Fruit fly (Drosophila melanogaster) whole organism, embryonic: Measurements from ENCODE around the gene Gr93a.

Source experiments
- Atf6 ChIP-seq: fragments of 200-800 bp; sonication (Bioruptor generic); IDR thresholded peaks from 2 replicates; pipeline ENCODE4 v1.3.6; 2022; ENCODE audit warnings: missing biosample characterization, missing genetic modification characterization
- BEAF-32 ChIP-seq: fragments of 200-800 bp; sonication (Bioruptor generic); optimal IDR thresholded peaks from 3 replicates; lab custom pipeline; 2017; ENCODE audit warnings: missing biosample characterization, missing genetic modification characterization, mild to moderate bottlenecking, moderate library complexity, missing genetic modification reagents
- CG1024 ChIP-seq: fragments of 200-800 bp; sonication (Bioruptor generic); IDR thresholded peaks from 2 replicates; pipeline ENCODE4 v1.3.6; 2022; ENCODE audit warnings: missing biosample characterization, missing genetic modification characterization
- CG10543 ChIP-seq: fragments of 200-800 bp; sonication (Bioruptor generic); optimal IDR thresholded peaks from 3 replicates; lab custom pipeline; 2017; ENCODE audit warnings: missing biosample characterization, mild to moderate bottlenecking, missing genetic modification characterization, moderate library complexity
- CG12219 ChIP-seq: fragments of 200-800 bp; sonication (Bioruptor generic); optimal IDR thresholded peaks from 3 replicates; lab custom pipeline; 2018; ENCODE audit warnings: missing biosample characterization, mild to moderate bottlenecking, missing genetic modification characterization
- CG13123 ChIP-seq: fragments of 200-800 bp; sonication (Bioruptor generic); optimal IDR thresholded peaks from 2 replicates; lab custom pipeline; 2016; ENCODE audit warnings: missing biosample characterization, missing genetic modification characterization
- CG14667 ChIP-seq: fragments of 200-800 bp; sonication (Bioruptor generic); IDR thresholded peaks from 2 replicates; pipeline ENCODE4 v1.3.6; 2022; ENCODE audit warnings: missing biosample characterization, missing genetic modification characterization
- CG17912 ChIP-seq: fragments of 200-800 bp; sonication (Bioruptor generic); optimal IDR thresholded peaks from 2 replicates; lab custom pipeline; 2018; ENCODE audit warnings: missing biosample characterization, mild to moderate bottlenecking, missing genetic modification characterization
- CG3281 ChIP-seq: fragments of 200-800 bp; sonication (Bioruptor generic); optimal IDR thresholded peaks from 3 replicates; lab custom pipeline; 2017; ENCODE audit warnings: missing biosample characterization, mild to moderate bottlenecking, missing genetic modification characterization
- CG34422 ChIP-seq: fragments of 200-800 bp; sonication (Bioruptor generic); IDR thresholded peaks from 3 replicates; pipeline ENCODE4 v1.3.6; 2022; ENCODE audit warnings: missing biosample characterization, missing genetic modification characterization
- CG3995 ChIP-seq: fragments of 200-800 bp; sonication (Bioruptor generic); optimal IDR thresholded peaks from 3 replicates; lab custom pipeline; 2016; ENCODE audit warnings: missing biosample characterization, missing genetic modification characterization
- CG6683 ChIP-seq: fragments of 200-800 bp; sonication (Bioruptor generic); optimal IDR thresholded peaks from 2 replicates; lab custom pipeline; 2017; ENCODE audit warnings: missing biosample characterization, mild to moderate bottlenecking, missing genetic modification characterization, missing genetic modification reagents
- CG7786 ChIP-seq: fragments of 200-800 bp; sonication (Bioruptor generic); optimal IDR thresholded peaks from 2 replicates; lab custom pipeline; 2016; ENCODE audit warnings: missing biosample characterization, missing genetic modification characterization
- CG8281 ChIP-seq: fragments of 200-800 bp; sonication (Bioruptor generic); optimal IDR thresholded peaks from 2 replicates; lab custom pipeline; 2018; ENCODE audit warnings: missing biosample characterization, mild to moderate bottlenecking, missing genetic modification characterization, moderate library complexity
- CG8388 ChIP-seq: fragments of 200-800 bp; sonication (Bioruptor generic); optimal IDR thresholded peaks from 2 replicates; lab custom pipeline; 2019; ENCODE audit warnings: missing biosample characterization, mild to moderate bottlenecking, missing genetic modification characterization, moderate library complexity
- CG8478 ChIP-seq: fragments of >200 bp; optimal IDR thresholded peaks from 2 replicates; lab custom pipeline; 2018
- CG9727 ChIP-seq: fragments of 200-800 bp; sonication (Bioruptor generic); optimal IDR thresholded peaks from 3 replicates; lab custom pipeline; 2017; ENCODE audit warnings: missing biosample characterization, mild to moderate bottlenecking, missing genetic modification characterization
- Dll ChIP-seq: fragments of 200-800 bp; sonication (Bioruptor generic); IDR thresholded peaks from 4 replicates; pipeline ENCODE4 v1.3.6; 2022; ENCODE audit warnings: missing biosample characterization, missing genetic modification characterization; ENCODE audit not compliant: partially characterized antibody
- Ets97D ChIP-seq: fragments of 200-800 bp; sonication (Bioruptor generic); optimal IDR thresholded peaks from 3 replicates; lab custom pipeline; 2016; ENCODE audit warnings: missing biosample characterization, missing genetic modification characterization
- Fer2 ChIP-seq: fragments of 200-800 bp; sonication (Bioruptor generic); optimal IDR thresholded peaks from 2 replicates; lab custom pipeline; 2018; ENCODE audit warnings: missing biosample characterization, mild to moderate bottlenecking, missing genetic modification characterization, moderate library complexity
- H15 ChIP-seq: fragments of 200-800 bp; sonication (Bioruptor generic); IDR thresholded peaks from 3 replicates; pipeline ENCODE4 v1.3.6; 2022; ENCODE audit warnings: missing biosample characterization, missing genetic modification characterization
- HmgD ChIP-seq: fragments of 200-800 bp; sonication (Bioruptor generic); optimal IDR thresholded peaks from 3 replicates; lab custom pipeline; 2016; ENCODE audit warnings: missing biosample characterization, missing genetic modification characterization
- HmgZ ChIP-seq: fragments of 200-800 bp; sonication (Bioruptor generic); optimal IDR thresholded peaks from 2 replicates; lab custom pipeline; 2018; ENCODE audit warnings: missing biosample characterization, mild to moderate bottlenecking, missing genetic modification characterization
- Hmr ChIP-seq: fragments of 200-800 bp; sonication (Bioruptor generic); optimal IDR thresholded peaks from 3 replicates; lab custom pipeline; 2017; ENCODE audit warnings: mild to moderate bottlenecking, missing biosample characterization, missing genetic modification reagents, missing genetic modification characterization
- MBD-R2 ChIP-seq: fragments of 200-800 bp; sonication (Bioruptor generic); IDR thresholded peaks from 2 replicates; pipeline ENCODE4 v1.3.6; 2022; ENCODE audit warnings: missing biosample characterization, missing genetic modification characterization
- Neu2 ChIP-seq: fragments of 200-800 bp; sonication (Bioruptor generic); optimal IDR thresholded peaks from 3 replicates; lab custom pipeline; 2016; ENCODE audit warnings: missing biosample characterization, missing genetic modification characterization, borderline replicate concordance
- Oli ChIP-seq: fragments of 200-800 bp; sonication (Bioruptor generic); optimal IDR thresholded peaks from 2 replicates; lab custom pipeline; 2018; ENCODE audit warnings: missing biosample characterization, mild to moderate bottlenecking, missing genetic modification characterization, moderate library complexity
- Sox102F ChIP-seq: fragments of 200-800 bp; sonication (Bioruptor generic); optimal IDR thresholded peaks from 2 replicates; lab custom pipeline; 2018; ENCODE audit warnings: missing biosample characterization, mild to moderate bottlenecking, missing genetic modification characterization, moderate library complexity
- TFAM ChIP-seq: fragments of 200-800 bp; sonication (Bioruptor generic); optimal IDR thresholded peaks from 2 replicates; lab custom pipeline; 2017; ENCODE audit warnings: missing biosample characterization, missing genetic modification characterization, inconsistent platforms
- Tbp ChIP-seq: fragments of >200 bp; optimal IDR thresholded peaks from 2 replicates; lab custom pipeline; 2018; ENCODE audit warnings: missing biosample characterization, missing genetic modification characterization
- Trl ChIP-seq, 3 experiments: fragments of >200 bp in 2 of 3; fragments of 200-800 bp in 1 of 3; sonication (Bioruptor generic) in 1 of 3; optimal IDR thresholded peaks; 2 replicates in 1 of 3; 3 replicates in 2 of 3; lab custom pipeline; 2016 to 2017; ENCODE audit warnings: missing biosample characterization in 1 of 3, missing genetic modification characterization in 1 of 3
- abd-A ChIP-seq: fragments of 200-800 bp; sonication (Bioruptor generic); optimal IDR thresholded peaks from 3 replicates; lab custom pipeline; 2019; ENCODE audit warnings: missing biosample characterization, mild to moderate bottlenecking, missing genetic modification characterization, moderate library complexity
- aop ChIP-seq: fragments of 200-800 bp; sonication (Bioruptor generic); IDR thresholded peaks from 2 replicates; pipeline ENCODE4 v1.3.6; 2022; ENCODE audit warnings: missing biosample characterization, missing genetic modification characterization
- ase ChIP-seq: fragments of 200-800 bp; sonication (Bioruptor generic); IDR thresholded peaks from 3 replicates; pipeline ENCODE4 v1.3.6; 2022; ENCODE audit warnings: missing biosample characterization, missing genetic modification characterization
- btn ChIP-seq: fragments of 200-800 bp; sonication (Bioruptor generic); optimal IDR thresholded peaks from 2 replicates; lab custom pipeline; 2016; ENCODE audit warnings: missing biosample characterization, missing genetic modification characterization
- da ChIP-seq: fragments of 200-800 bp; sonication (Bioruptor generic); optimal IDR thresholded peaks from 2 replicates; lab custom pipeline; 2016; ENCODE audit warnings: missing biosample characterization, missing genetic modification characterization
- eve ChIP-seq, 2 experiments: fragments of >200 bp; optimal IDR thresholded peaks; 2 replicates each; lab custom pipeline; 2017; ENCODE audit warnings: missing biosample characterization in 2 of 2, missing genetic modification characterization in 2 of 2
- fd102C ChIP-seq: fragments of 200-800 bp; sonication (Bioruptor generic); optimal IDR thresholded peaks from 2 replicates; lab custom pipeline; 2018; ENCODE audit warnings: missing biosample characterization, mild to moderate bottlenecking, missing genetic modification characterization, moderate library complexity
- fd64A ChIP-seq: fragments of 200-800 bp; sonication (Bioruptor generic); optimal IDR thresholded peaks from 3 replicates; lab custom pipeline; 2018; ENCODE audit warnings: missing biosample characterization, mild to moderate bottlenecking, missing genetic modification characterization
- fru ChIP-seq: fragments of >200 bp; optimal IDR thresholded peaks from 2 replicates; lab custom pipeline; 2017
- gro ChIP-seq: fragments of 200-800 bp; sonication (Bioruptor generic); optimal IDR thresholded peaks from 2 replicates; lab custom pipeline; 2016; ENCODE audit warnings: missing biosample characterization, missing genetic modification characterization
- kni ChIP-seq: fragments of 200-800 bp; sonication (Bioruptor generic); optimal IDR thresholded peaks from 3 replicates; lab custom pipeline; 2017; ENCODE audit warnings: mild to moderate bottlenecking, missing biosample characterization, missing genetic modification reagents, missing genetic modification characterization
- mirr ChIP-seq: fragments of 200-800 bp; sonication (Bioruptor generic); optimal IDR thresholded peaks from 3 replicates; lab custom pipeline; 2018; ENCODE audit warnings: missing biosample characterization, mild to moderate bottlenecking, missing genetic modification characterization
- onecut ChIP-seq: fragments of 200-800 bp; sonication (Bioruptor generic); IDR thresholded peaks from 2 replicates; pipeline ENCODE4 v1.3.6; 2022; ENCODE audit warnings: missing biosample characterization, missing genetic modification characterization
- otp ChIP-seq: fragments of 200-800 bp; sonication (Bioruptor generic); IDR thresholded peaks from 3 replicates; pipeline ENCODE4, ENCODE4 v1.3.6; 2022; ENCODE audit warnings: missing biosample characterization, missing genetic modification characterization
- repo ChIP-seq: fragments of 200-800 bp; sonication (Bioruptor generic); optimal IDR thresholded peaks from 2 replicates; lab custom pipeline; 2016; ENCODE audit warnings: missing biosample characterization, missing genetic modification characterization
- salm ChIP-seq: fragments of 200-800 bp; sonication (Bioruptor generic); optimal IDR thresholded peaks from 2 replicates; lab custom pipeline; 2018; ENCODE audit warnings: missing biosample characterization, mild to moderate bottlenecking, missing genetic modification characterization
- sna ChIP-seq: fragments of 200-800 bp; sonication (Bioruptor generic); IDR thresholded peaks from 2 replicates; pipeline ENCODE4 v1.3.6; 2022; ENCODE audit warnings: missing biosample characterization, missing genetic modification characterization; ENCODE audit not compliant: partially characterized antibody
- unpg ChIP-seq: fragments of 200-800 bp; sonication (Bioruptor generic); optimal IDR thresholded peaks from 3 replicates; lab custom pipeline; 2018; ENCODE audit warnings: missing biosample characterization, mild to moderate bottlenecking, missing genetic modification characterization, moderate library complexity
- wek ChIP-seq: fragments of 200-800 bp; sonication (Bioruptor generic); optimal IDR thresholded peaks from 3 replicates; lab custom pipeline; 2018; ENCODE audit warnings: missing biosample characterization, mild to moderate bottlenecking, missing genetic modification characterization, moderate library complexity
- z ChIP-seq: fragments of 200-800 bp; sonication (Bioruptor generic); IDR thresholded peaks from 3 replicates; pipeline ENCODE4 v1.3.6; 2022; ENCODE audit warnings: missing biosample characterization, missing genetic modification characterization

Gr93a gene

dm6 chr3R:21827453-21828039 lies 4.8 kb upstream of the Gr93a start (continued):
- TF ChIP-seq abd-A (tag; lab: Kevin White, UChicago) (no peak), Dll (GFP tag; lab: Robert Waterston, UW) (no peak), Tbp (GFP tag; lab: Kevin White, UChicago) (no peak), otp (GFP tag; lab: Robert Waterston, UW) (0 out of 3 replicates have a peak, but pooled peaks have one; percentile 11), Ets97D (GFP tag; lab: Kevin White, UChicago) (no peak), onecut (no peak), CG13123 (GFP tag; lab: Kevin White, UChicago) (no peak), CG34422 (GFP tag; lab: Robert Waterston, UW) (0 out of 3 replicates have a peak, but pooled peaks have one; percentile 23), MBD-R2 (GFP tag; lab: Robert Waterston, UW) (no peak), CG1024 (GFP tag; lab: Robert Waterston, UW) (no peak), TFAM (no peak), fd102C (GFP tag; lab: Kevin White, UChicago) (no peak), gro (GFP tag; lab: Kevin White, UChicago) (no peak), repo (no peak), Neu2 (GFP tag; lab: Kevin White, UChicago) (no peak), unpg (no peak), mirr (no peak), ase (GFP tag; lab: Robert Waterston, UW) (no peak), BEAF-32 (no peak), Trl (optimal IDR thresholded peaks at IDR 0.05; lab: Kevin White, UChicago) (no peak), Trl (GFP tag; optimal IDR thresholded peaks at IDR 0.05; lab: Kevin White, UChicago) (no peak), HmgD (no peak), CG3281 (GFP tag; lab: Kevin White, UChicago) (no peak), wek (no peak), kni (GFP tag; lab: Kevin White, UChicago) (no peak), CG17912 (no peak), CG12219 (no peak), CG7786 (GFP tag; lab: Kevin White, UChicago) (no peak), Sox102F (GFP tag; lab: Kevin White, UChicago) (peak; percentile 25), HmgZ (tag; lab: Kevin White, UChicago) (no peak), CG9727 (no peak), Hmr (GFP tag; lab: Kevin White, UChicago) (no peak), fru (no peak), Oli (tag; lab: Kevin White, UChicago) (no peak), btn (no peak), CG10543 (GFP tag; lab: Kevin White, UChicago) (no peak), CG14667 (GFP tag; lab: Robert Waterston, UW) (no peak), sna (GFP tag; lab: Robert Waterston, UW) (no peak), aop (no peak), z (GFP tag; lab: Robert Waterston, UW) (no peak), CG8281 (tag; lab: Kevin White, UChicago) (no peak), salm (no peak), H15 (GFP tag; lab: Robert Waterston, UW) (no peak), fd64A (GFP tag; lab: Kevin White, UChicago) (no peak), eve (GFP tag; optimal IDR thresholded peaks at IDR 0.05; lab: Kevin White, UChicago) (no peak), Atf6 (GFP tag; lab: Robert Waterston, UW) (no peak), da (GFP tag; lab: Kevin White, UChicago) (no peak), CG6683 (no peak), CG3995 (GFP tag; lab: Kevin White, UChicago) (no peak), CG8478 (no peak), Fer2 (tag; lab: Kevin White, UChicago) (no peak), CG8388 (GFP tag; lab: Kevin White, UChicago) (no peak)
